Worm (Caenorhabditis elegans) whole organism, L1 larva: ENCODE results near the gene sra-33.

Source experiments
- C34B4.2 ChIP-seq: sonication (generic microtip); optimal IDR thresholded peaks from 2 replicates; lab custom pipeline; 2017; ENCODE audit warnings: mild to moderate bottlenecking, missing genetic modification characterization, missing compliant biosample characterization
- aha-1 ChIP-seq: fragments of 150-350 bp; optimal IDR thresholded peaks from 2 replicates; lab custom pipeline; 2014; ENCODE audit warnings: missing biosample characterization, missing genetic modification characterization
- alr-1 ChIP-seq: fragments of 200-800 bp; sonication (Bioruptor generic); optimal IDR thresholded peaks from 2 replicates; lab custom pipeline; 2018; ENCODE audit warnings: borderline replicate concordance, mild to moderate bottlenecking, missing genetic modification characterization, missing compliant biosample characterization
- aly-2 ChIP-seq: fragments of 150-350 bp; optimal IDR thresholded peaks from 2 replicates; lab custom pipeline; 2014; ENCODE audit warnings: missing biosample characterization, missing genetic modification characterization
- ceh-63 ChIP-seq: fragments of 200-800 bp; sonication (Bioruptor generic); optimal IDR thresholded peaks from 2 replicates; lab custom pipeline; 2018; ENCODE audit warnings: mild to moderate bottlenecking, missing genetic modification characterization, missing compliant biosample characterization
- ceh-8 ChIP-seq: fragments of 200-800 bp; sonication (Bioruptor generic); optimal IDR thresholded peaks from 2 replicates; lab custom pipeline; 2018; ENCODE audit warnings: mild to moderate bottlenecking, missing genetic modification characterization, moderate library complexity, missing compliant biosample characterization
- ceh-82 ChIP-seq, 3 experiments: fragments of 150-350 bp in 1 of 3; sonication (generic microtip) in 2 of 3; optimal IDR thresholded peaks; 2 replicates each; lab custom pipeline; 2014 to 2017; ENCODE audit warnings: missing biosample characterization in 3 of 3, missing genetic modification characterization in 3 of 3
- ceh-88 ChIP-seq: fragments of 200-800 bp; sonication (Bioruptor generic); IDR thresholded peaks from 2 replicates; pipeline ENCODE4 v1.3.6; 2022; ENCODE audit warnings: missing genetic modification characterization, missing compliant biosample characterization
- ceh-90 ChIP-seq: sonication (generic microtip); optimal IDR thresholded peaks from 2 replicates; lab custom pipeline; 2016; ENCODE audit warnings: missing genetic modification characterization, missing compliant biosample characterization
- ces-1 ChIP-seq: fragments of 150-350 bp; optimal IDR thresholded peaks from 2 replicates; lab custom pipeline; 2014; ENCODE audit warnings: missing biosample characterization, missing genetic modification reagents, missing genetic modification characterization
- efl-1 ChIP-seq, 4 experiments: fragments of 150-350 bp; optimal IDR thresholded peaks in 3 of 4; peaks in 1 of 4; 1 replicate in 1 of 4; 2 replicates in 3 of 4; lab custom pipeline; 2014; ENCODE audit warnings: missing biosample characterization in 2 of 4, missing genetic modification characterization in 2 of 4, missing genetic modification reagents in 2 of 4
- efl-3 ChIP-seq: fragments of 200-800 bp; sonication (Bioruptor generic); optimal IDR thresholded peaks from 2 replicates; lab custom pipeline; 2018; ENCODE audit warnings: mild to moderate bottlenecking, missing genetic modification characterization, missing compliant biosample characterization
- egl-13 ChIP-seq: sonication (generic microtip); optimal IDR thresholded peaks from 2 replicates; lab custom pipeline; 2016; ENCODE audit warnings: missing genotype, missing genetic modification reagents, missing genetic modification characterization, missing compliant biosample characterization
- egl-27 ChIP-seq, 2 experiments: fragments of 150-350 bp in 1 of 2; sonication (generic microtip); optimal IDR thresholded peaks; 3 replicates each; lab custom pipeline; 2017 to 2018; ENCODE audit warnings: missing biosample characterization in 2 of 2, missing genetic modification characterization in 2 of 2, missing genetic modification reagents in 2 of 2
- fkh-10 ChIP-seq: sonication (generic microtip); optimal IDR thresholded peaks from 2 replicates; lab custom pipeline; 2017; ENCODE audit warnings: missing biosample characterization, missing genetic modification reagents, missing genetic modification characterization
- fkh-8 ChIP-seq: sonication (generic microtip); optimal IDR thresholded peaks from 2 replicates; lab custom pipeline; 2016; ENCODE audit warnings: mild to moderate bottlenecking, missing genetic modification characterization, missing compliant biosample characterization
- hpl-2 ChIP-seq: fragments of 150-350 bp; optimal IDR thresholded peaks from 2 replicates; lab custom pipeline; 2014; ENCODE audit warnings: missing biosample characterization, missing genetic modification reagents, missing genetic modification characterization
- isw-1 ChIP-seq: fragments of 200-800 bp; sonication (Bioruptor generic); IDR thresholded peaks from 2 replicates; pipeline ENCODE4 v1.3.6; 2022; ENCODE audit warnings: missing genetic modification characterization, missing compliant biosample characterization
- lin-13 ChIP-seq: fragments of 150-350 bp; optimal IDR thresholded peaks from 2 replicates; lab custom pipeline; 2014; ENCODE audit warnings: missing biosample characterization, missing genetic modification reagents, missing genetic modification characterization
- lin-14 ChIP-seq: fragments of 200-800 bp; sonication (Bioruptor generic); optimal IDR thresholded peaks from 2 replicates; lab custom pipeline; 2018; ENCODE audit warnings: mild to moderate bottlenecking, missing genetic modification characterization, moderate library complexity, missing compliant biosample characterization
- lin-39 ChIP-seq: fragments of 150-350 bp; optimal IDR thresholded peaks from 2 replicates; lab custom pipeline; 2014; ENCODE audit warnings: missing biosample characterization, missing genetic modification reagents, missing genetic modification characterization
- lir-3 ChIP-seq: sonication (generic microtip); optimal IDR thresholded peaks from 2 replicates; lab custom pipeline; 2016; ENCODE audit warnings: mild to moderate bottlenecking, missing genetic modification characterization, moderate library complexity, missing compliant biosample characterization; ENCODE audit not compliant: poor library complexity
- lsy-2 ChIP-seq, 2 experiments: fragments of 150-350 bp; optimal IDR thresholded peaks; 2 replicates each; lab custom pipeline; 2014; ENCODE audit warnings: missing biosample characterization in 2 of 2, missing genetic modification characterization in 2 of 2
- mdl-1 ChIP-seq, 2 experiments: fragments of 150-350 bp; optimal IDR thresholded peaks; 2 replicates each; lab custom pipeline; 2014 to 2017; ENCODE audit warnings: missing biosample characterization in 2 of 2, missing genetic modification characterization in 2 of 2, inconsistent platforms in 1 of 2
- mef-2 ChIP-seq: fragments of 150-350 bp; optimal IDR thresholded peaks from 2 replicates; lab custom pipeline; 2014; ENCODE audit warnings: missing biosample characterization, missing genetic modification characterization
- nhr-76 ChIP-seq: sonication (generic microtip); optimal IDR thresholded peaks from 2 replicates; lab custom pipeline; 2017; ENCODE audit warnings: missing biosample characterization, missing genetic modification characterization
- nhr-85 ChIP-seq: sonication (generic microtip); peaks from one replicate; lab custom pipeline; 2016; ENCODE audit warnings: missing genetic modification characterization, inconsistent platforms, missing compliant biosample characterization
- pax-3 ChIP-seq: fragments of 200-800 bp; sonication (Bioruptor generic); optimal IDR thresholded peaks from 2 replicates; lab custom pipeline; 2018; ENCODE audit warnings: mild to moderate bottlenecking, missing genetic modification characterization, moderate library complexity, missing compliant biosample characterization
- pqm-1 ChIP-seq: sonication (generic microtip); optimal IDR thresholded peaks from 3 replicates; lab custom pipeline; 2017; ENCODE audit warnings: missing biosample characterization, missing genetic modification characterization
- skn-1 ChIP-seq: fragments of 150-350 bp; optimal IDR thresholded peaks from 2 replicates; lab custom pipeline; 2014; ENCODE audit warnings: missing biosample characterization, missing genetic modification characterization
- sup-37 ChIP-seq: fragments of 200-800 bp; sonication (Bioruptor generic); optimal IDR thresholded peaks from 2 replicates; lab custom pipeline; 2018; ENCODE audit warnings: mild to moderate bottlenecking, missing genetic modification characterization, missing compliant biosample characterization
- swsn-7 ChIP-seq: sonication (generic microtip); optimal IDR thresholded peaks from 2 replicates; lab custom pipeline; 2016; ENCODE audit warnings: missing genetic modification characterization, missing compliant biosample characterization
- unc-62 ChIP-seq: fragments of 150-350 bp; optimal IDR thresholded peaks from 2 replicates; lab custom pipeline; 2014; ENCODE audit warnings: missing biosample characterization, missing genetic modification reagents, missing genetic modification characterization
- xbp-1 ChIP-seq: sonication (generic microtip); optimal IDR thresholded peaks from 2 replicates; lab custom pipeline; 2016; ENCODE audit warnings: missing genetic modification characterization, missing compliant biosample characterization
- zag-1 ChIP-seq: fragments of 150-350 bp; optimal IDR thresholded peaks from 2 replicates; lab custom pipeline; 2014; ENCODE audit warnings: missing biosample characterization, missing genetic modification characterization

The sra-33 gene

ce11 chrII:4537141-4537540, at the start of gene sra-33:
TSS of gene sra-33 (minus strand) at chrII:4537241.
- no peak for TF ChIP-seq egl-13 (tag; lab: Kevin White, UChicago)
- no peak for TF ChIP-seq lsy-2 (tag; optimal IDR thresholded peaks at IDR 0.05; lab: Kevin White, UChicago)
- TF ChIP-seq aha-1 (tag; lab: Kevin White, UChicago) = no peak
- TF ChIP-seq efl-3 (GFP tag; lab: Kevin White, UChicago) = no peak

ce11 chrII:4585327-4585726, 48.3 kb upstream of the sra-33 start:
- TF ChIP-seq swsn-7 = no peak
- no peak for TF ChIP-seq sup-37 (GFP tag; lab: Kevin White, UChicago)
- no peak for TF ChIP-seq lin-14 (GFP tag; lab: Kevin White, UChicago)
- TF ChIP-seq xbp-1 (tag; lab: Kevin White, UChicago) = no peak
- TF ChIP-seq isw-1 (GFP tag; lab: Robert Waterston, UW) = no peak
- no peak for TF ChIP-seq zag-1
- no peak for TF ChIP-seq C34B4.2
- TF ChIP-seq fkh-8 (tag; lab: Kevin White, UChicago) = no peak
- no peak for TF ChIP-seq mdl-1 (tag; optimal IDR thresholded peaks at IDR 0.05; lab: Kevin White, UChicago)
- TF ChIP-seq pax-3 = no peak
- TF ChIP-seq efl-1 (optimal IDR thresholded peaks at IDR 0.05; lab: Kevin White, UChicago) = no peak
- no peak for TF ChIP-seq efl-1 (GFP tag; optimal IDR thresholded peaks at IDR 0.05 in 1 of 2; lab: Kevin White, UChicago)
- no peak for TF ChIP-seq aly-2 (tag; lab: Kevin White, UChicago)

- no peak for TF ChIP-seq efl-1 (optimal IDR thresholded peaks at IDR 0.05; lab: Kevin White, UChicago)
- TF ChIP-seq efl-1 (GFP tag; optimal IDR thresholded peaks at IDR 0.05 in 1 of 2; lab: Kevin White, UChicago) = peak in 1 of 2 experiments; percentile 16
- TF ChIP-seq skn-1 (tag; lab: Kevin White, UChicago) = no peak
- TF ChIP-seq ceh-88 (GFP tag; lab: Robert Waterston, UW) = no peak
- TF ChIP-seq ceh-63 (GFP tag; lab: Kevin White, UChicago) = no peak
- no peak for TF ChIP-seq ceh-82 (tag; optimal IDR thresholded peaks at IDR 0.05; lab: Kevin White, UChicago)
- TF ChIP-seq lin-14 (GFP tag; lab: Kevin White, UChicago) = peak; percentile 39
- no peak for TF ChIP-seq lsy-2 (tag; optimal IDR thresholded peaks at IDR 0.05; lab: Kevin White, UChicago)
- TF ChIP-seq alr-1 = no peak
Observed at ce11 chrII:4584313-4584712, 47.3 kb upstream of the sra-33 start.

ce11 chrII:4583203-4583912, 46.3 kb upstream of the sra-33 start:
- no peak for TF ChIP-seq efl-1 (optimal IDR thresholded peaks at IDR 0.05; lab: Kevin White, UChicago)
- TF ChIP-seq efl-1 (GFP tag; optimal IDR thresholded peaks at IDR 0.05 in 1 of 2; lab: Kevin White, UChicago) = peak in 1 of 2 experiments; percentile 52
- peak; percentile 69 for TF ChIP-seq nhr-85
- peak; percentile 28 for TF ChIP-seq lin-14 (GFP tag; lab: Kevin White, UChicago)
- no peak for TF ChIP-seq pax-3
- TF ChIP-seq ces-1 (GFP tag; lab: Kevin White, UChicago) = no peak
- no peak for TF ChIP-seq pqm-1

- no peak for TF ChIP-seq unc-62 (GFP tag; lab: Kevin White, UChicago)
Observed at ce11 chrII:4581090-4581489, 44.0 kb upstream of the sra-33 start.

ce11 chrII:4579920-4580474, 43.0 kb upstream of the sra-33 start:
- TF ChIP-seq ceh-88 (GFP tag; lab: Robert Waterston, UW) = no peak
- no peak for TF ChIP-seq mef-2 (tag; lab: Kevin White, UChicago)
- TF ChIP-seq lir-3 (tag; lab: Kevin White, UChicago) = no peak
- TF ChIP-seq egl-27 (tag; optimal IDR thresholded peaks at IDR 0.05; lab: Kevin White, UChicago) = no peak
- TF ChIP-seq ceh-90 (tag; lab: Kevin White, UChicago) = no peak
- TF ChIP-seq ceh-63 (GFP tag; lab: Kevin White, UChicago) = no peak
- no peak for TF ChIP-seq fkh-10 (GFP tag; lab: Kevin White, UChicago)
- no peak for TF ChIP-seq ceh-8 (GFP tag; lab: Kevin White, UChicago)
- TF ChIP-seq lin-39 (tag; lab: Kevin White, UChicago) = no peak
- no peak for TF ChIP-seq sup-37 (GFP tag; lab: Kevin White, UChicago)
- no peak for TF ChIP-seq nhr-76 (tag; lab: Kevin White, UChicago)
- TF ChIP-seq lin-13 (GFP tag; lab: Kevin White, UChicago) = no peak
- TF ChIP-seq swsn-7 = no peak
- TF ChIP-seq hpl-2 = no peak
- TF ChIP-seq unc-62 (GFP tag; lab: Kevin White, UChicago) = no peak
